Fruit fly (Drosophila melanogaster): Measurements from ENCODE around the gene Vha26.

Vha26 gene

DNA sequence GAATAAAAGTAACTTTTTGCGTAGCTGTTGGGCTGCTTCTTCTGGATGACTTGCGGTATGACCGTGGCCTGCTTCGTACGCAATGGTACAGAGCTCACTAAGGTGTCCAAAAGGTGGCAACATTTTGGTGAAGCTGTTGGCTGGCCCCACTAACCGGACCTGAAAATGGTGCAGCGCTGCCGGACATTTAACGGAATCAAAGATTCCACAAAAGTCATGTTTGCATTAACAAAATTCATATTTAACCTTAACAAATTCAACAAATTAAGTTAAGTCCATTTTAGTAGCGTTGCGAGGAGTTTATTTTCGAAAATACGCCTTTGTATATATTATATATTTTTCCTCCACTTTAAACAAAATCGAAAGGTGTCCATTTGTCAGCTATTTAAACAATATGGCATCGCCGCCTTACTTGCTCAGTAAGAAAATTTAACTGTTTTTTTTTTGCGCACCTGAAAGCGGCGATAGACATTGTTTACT lies 9.5 kb downstream of the Vha26 start, which contains the start of the genes kra and SecS (continued):
- TF ChIP-seq gsb-n (tag; optimal IDR thresholded peaks at IDR 0.05) (no peak), dpn (GFP tag; optimal IDR thresholded peaks at IDR 0.05) (peak; percentile 67 to 68), CG15696 (tag; optimal IDR thresholded peaks at IDR 0.05) (peak; percentile 58), nom (GFP tag; optimal IDR thresholded peaks at IDR 0.05) (peak; percentile 1), bsh (GFP tag; optimal IDR thresholded peaks at IDR 0.05) (peak in 1 of 2 experiments; percentile 53), NC2β (GFP tag; optimal IDR thresholded peaks at IDR 0.05) (peak; percentile 40), Drgx (GFP tag; IDR thresholded peaks at IDR 0.05) (no peak), CG31388 (GFP tag; optimal IDR thresholded peaks at IDR 0.05) (no peak), wdn (GFP tag; IDR thresholded peaks at IDR 0.05) (no peak), stc (GFP tag; IDR thresholded peaks at IDR 0.05) (no peak), Doc3 (GFP tag; IDR thresholded peaks at IDR 0.05; ENCODE audit: partially characterized antibody) (no peak), CG1792 (GFP tag; optimal IDR thresholded peaks at IDR 0.05) (peak; percentile 38), CG7928 (GFP tag; optimal IDR thresholded peaks at IDR 0.05) (peak; percentile 35), Doc2 (GFP tag; IDR thresholded peaks at IDR 0.05) (no peak), onecut (GFP tag; IDR thresholded peaks at IDR 0.05) (no peak), zfh1 (GFP tag; IDR thresholded peaks at IDR 0.05) (no peak), E2f2 (GFP tag; IDR thresholded peaks at IDR 0.05) (no peak), CG1024 (GFP tag; IDR thresholded peaks at IDR 0.05) (no peak), Mad (GFP tag; optimal IDR thresholded peaks at IDR 0.05) (peak; percentile 71), lbe (GFP tag; optimal IDR thresholded peaks at IDR 0.05) (peak; percentile 47), CG9797 (GFP tag; optimal IDR thresholded peaks at IDR 0.05) (peak; percentile 97), CG8290 (GFP tag; optimal IDR thresholded peaks at IDR 0.05) (peak; percentile 48), CG8290 (tag; optimal IDR thresholded peaks at IDR 0.05) (peak in 1 of 2 experiments; percentile 78), CG7271 (tag; optimal IDR thresholded peaks at IDR 0.05) (peak; percentile 10), scrt (GFP tag; optimal IDR thresholded peaks at IDR 0.05) (peak; percentile 46), Sry-δ (GFP tag; optimal IDR thresholded peaks at IDR 0.05) (peak; percentile 62), CG7357 (GFP tag; IDR thresholded peaks at IDR 0.05) (no peak), CG17912 (GFP tag; optimal IDR thresholded peaks at IDR 0.05) (no peak), lola (GFP tag; optimal IDR thresholded peaks at IDR 0.05) (peak in 1 of 3 experiments; percentile 57), sqz (GFP tag; optimal IDR thresholded peaks at IDR 0.05) (no peak), CG32767 (GFP tag; IDR thresholded peaks at IDR 0.05) (no peak), sr (GFP tag; IDR thresholded peaks at IDR 0.05) (no peak), bcd (GFP tag; optimal IDR thresholded peaks at IDR 0.05) (peak; percentile 63), unc-4 (GFP tag; IDR thresholded peaks at IDR 0.05; ENCODE audit: partially characterized antibody) (no peak), CG1233 (GFP tag; optimal IDR thresholded peaks at IDR 0.05) (peak; percentile 36), CG11723 (GFP tag; optimal IDR thresholded peaks at IDR 0.05) (peak; percentile 57), pb (GFP tag; optimal IDR thresholded peaks at IDR 0.05) (no peak), ham (GFP tag; IDR thresholded peaks at IDR 0.05) (no peak), ac (GFP tag; optimal IDR thresholded peaks at IDR 0.05) (no peak), corto (GFP tag; optimal IDR thresholded peaks at IDR 0.05) (peak; percentile 45), kay (GFP tag; optimal IDR thresholded peaks at IDR 0.05) (no peak), chinmo (GFP tag; IDR thresholded peaks at IDR 0.05; ENCODE audit: partially characterized antibody) (no peak), Dip2 (GFP tag; IDR thresholded peaks at IDR 0.05) (no peak), seq (GFP tag; IDR thresholded peaks at IDR 0.05) (no peak), HLH3B (GFP tag; IDR thresholded peaks at IDR 0.05) (no peak), CG34422 (GFP tag; IDR thresholded peaks at IDR 0.05) (no peak), Max (GFP tag; optimal IDR thresholded peaks at IDR 0.05) (peak; percentile 60), C15 (GFP tag; IDR thresholded peaks at IDR 0.05) (no peak), CG4328 (GFP tag; optimal IDR thresholded peaks at IDR 0.05) (peak; percentile 63), CG8478 (optimal IDR thresholded peaks at IDR 0.05) (no peak), CG1647 (GFP tag; optimal IDR thresholded peaks at IDR 0.05) (peak; percentile 57), pum (GFP tag; optimal IDR thresholded peaks at IDR 0.05) (peak; percentile 52)

All from whole organism, embryonic.